Worm (Caenorhabditis elegans) whole organism, young adult: Measurements from ENCODE around the gene M03C11.1.

ENCODE experiments used
- B0019.2 ChIP-seq: fragments of 200-800 bp; sonication (Bioruptor generic); conservative IDR thresholded peaks from 2 replicates; pipeline ENCODE4 v1.3.6; 2022; ENCODE audit warnings: missing genetic modification reagents, missing genetic modification characterization, missing compliant biosample characterization
- B0035.1 ChIP-seq: sonication (generic microtip); optimal IDR thresholded peaks from 2 replicates; lab custom pipeline; 2016; ENCODE audit warnings: missing genetic modification characterization, mild to moderate bottlenecking, missing compliant biosample characterization, missing genotype, missing genetic modification reagents
- C17E4.6 ChIP-seq: fragments of 200-800 bp; sonication (Bioruptor generic); IDR thresholded peaks from 2 replicates; pipeline ENCODE4 v1.3.6; 2022; ENCODE audit warnings: missing genetic modification reagents, missing genetic modification characterization, missing compliant biosample characterization
- F52B5.7 ChIP-seq: sonication (generic microtip); optimal IDR thresholded peaks from 2 replicates; lab custom pipeline; 2016; ENCODE audit warnings: mild to moderate bottlenecking, missing genetic modification characterization, missing compliant biosample characterization
- F55B11.4 ChIP-seq: sonication (generic microtip); optimal IDR thresholded peaks from 2 replicates; lab custom pipeline; 2016; ENCODE audit warnings: missing compliant biosample characterization, missing genetic modification characterization, borderline replicate concordance; ENCODE audit not compliant: insufficient read depth
- Y67H2A.10 ChIP-seq: fragments of 200-800 bp; sonication (Bioruptor generic); conservative IDR thresholded peaks from 2 replicates; pipeline ENCODE4 v1.3.6; 2022; ENCODE audit warnings: missing genetic modification reagents, missing genetic modification characterization, missing compliant biosample characterization
- ZK185.1 ChIP-seq: sonication (generic microtip); optimal IDR thresholded peaks from 2 replicates; lab custom pipeline; 2016; ENCODE audit warnings: mild to moderate bottlenecking, missing genetic modification characterization, missing compliant biosample characterization; ENCODE audit not compliant: poor library complexity, severe bottlenecking
- ama-1 ChIP-seq, 3 experiments: fragments of 150-350 bp in 1 of 3; sonication (generic microtip) in 2 of 3; optimal IDR thresholded peaks; 2 replicates each; lab custom pipeline; 2014 to 2018; ENCODE audit warnings: missing biosample characterization in 2 of 3, missing genetic modification characterization in 2 of 3, missing genetic modification reagents in 2 of 3
- aptf-2 ChIP-seq: fragments of 200-800 bp; sonication (Bioruptor generic); conservative IDR thresholded peaks from 2 replicates; pipeline ENCODE4 v1.3.6; 2022; ENCODE audit warnings: missing genetic modification reagents, missing genetic modification characterization, missing compliant biosample characterization
- athp-1 ChIP-seq: sonication (generic microtip); optimal IDR thresholded peaks from 2 replicates; lab custom pipeline; 2017; ENCODE audit warnings: mild to moderate bottlenecking, missing genetic modification characterization, missing compliant biosample characterization
- attf-5 ChIP-seq: fragments of 200-800 bp; sonication (Bioruptor generic); optimal IDR thresholded peaks from 2 replicates; lab custom pipeline; 2018; ENCODE audit warnings: mild to moderate bottlenecking, missing genetic modification characterization, missing compliant biosample characterization
- attf-6 ChIP-seq: fragments of 200-800 bp; sonication (Bioruptor generic); IDR thresholded peaks from 2 replicates; pipeline ENCODE4 v1.3.6; 2022; ENCODE audit warnings: missing genetic modification reagents, missing genetic modification characterization, missing compliant biosample characterization
- bed-2 ChIP-seq: fragments of 200-800 bp; sonication (Bioruptor generic); IDR thresholded peaks from 2 replicates; pipeline ENCODE4 v1.3.6; 2022; ENCODE audit warnings: missing genetic modification reagents, missing genetic modification characterization, missing compliant biosample characterization
- cebp-2 ChIP-seq: fragments of 200-800 bp; sonication (Bioruptor generic); IDR thresholded peaks from 2 replicates; pipeline ENCODE4 v1.3.6; 2022; ENCODE audit warnings: missing genetic modification characterization, missing compliant biosample characterization
- ceh-27 ChIP-seq: fragments of 200-800 bp; sonication (Bioruptor generic); optimal IDR thresholded peaks from 2 replicates; lab custom pipeline; 2018; ENCODE audit warnings: mild to moderate bottlenecking, missing genetic modification characterization, moderate library complexity, missing compliant biosample characterization
- die-1 ChIP-seq: sonication (generic microtip); optimal IDR thresholded peaks from 2 replicates; lab custom pipeline; 2016; ENCODE audit warnings: missing genotype, mild to moderate bottlenecking, missing genetic modification characterization, missing compliant biosample characterization
- dox-1 ChIP-seq: fragments of 200-800 bp; sonication (Bioruptor generic); IDR thresholded peaks from 2 replicates; pipeline ENCODE4 v1.3.6; 2022; ENCODE audit warnings: missing genetic modification reagents, missing genetic modification characterization, missing compliant biosample characterization
- dpl-1 ChIP-seq: fragments of 150-350 bp; optimal IDR thresholded peaks from 2 replicates; lab custom pipeline; 2014; ENCODE audit warnings: missing biosample characterization, missing genetic modification reagents, missing genetic modification characterization
- efl-1 ChIP-seq: fragments of 150-350 bp; optimal IDR thresholded peaks from 2 replicates; lab custom pipeline; 2014; ENCODE audit warnings: missing biosample characterization, missing genetic modification reagents, missing genetic modification characterization
- egl-18 ChIP-seq: fragments of 200-800 bp; sonication (Bioruptor generic); IDR thresholded peaks from 2 replicates; pipeline ENCODE4 v1.3.6; 2022; ENCODE audit warnings: missing genetic modification reagents, missing genetic modification characterization, missing compliant biosample characterization
- ekl-4 ChIP-seq: fragments of 200-800 bp; sonication (Bioruptor generic); IDR thresholded peaks from 2 replicates; pipeline ENCODE4 v1.3.6; 2022; ENCODE audit warnings: missing genetic modification reagents, missing genetic modification characterization, missing compliant biosample characterization
- gei-17 ChIP-seq: fragments of 200-800 bp; sonication (Bioruptor generic); optimal IDR thresholded peaks from 2 replicates; lab custom pipeline; 2018; ENCODE audit warnings: mild to moderate bottlenecking, missing genetic modification characterization, missing compliant biosample characterization
- lag-1 ChIP-seq: fragments of 200-800 bp; sonication (Bioruptor generic); IDR thresholded peaks from 2 replicates; pipeline ENCODE4 v1.3.6; 2022; ENCODE audit warnings: missing genetic modification reagents, missing genetic modification characterization, missing compliant biosample characterization
- let-526 ChIP-seq: fragments of 200-800 bp; sonication (Bioruptor generic); IDR thresholded peaks from 2 replicates; pipeline ENCODE4 v1.3.6; 2022; ENCODE audit warnings: missing genetic modification reagents, missing genetic modification characterization, missing compliant biosample characterization
- lin-54 ChIP-seq: fragments of 200-800 bp; sonication (Bioruptor generic); optimal IDR thresholded peaks from 2 replicates; lab custom pipeline; 2018; ENCODE audit warnings: mild to moderate bottlenecking, missing genetic modification characterization, missing compliant biosample characterization
- lir-1 ChIP-seq: fragments of 200-800 bp; sonication (Bioruptor generic); conservative IDR thresholded peaks from 2 replicates; pipeline ENCODE4 v1.3.6; 2022; ENCODE audit warnings: missing genetic modification reagents, missing genetic modification characterization, missing compliant biosample characterization
- lsl-1 ChIP-seq: fragments of 200-800 bp; sonication (Bioruptor generic); optimal IDR thresholded peaks from 2 replicates; lab custom pipeline; 2018; ENCODE audit warnings: mild to moderate bottlenecking, missing genetic modification characterization, moderate library complexity, missing compliant biosample characterization
- lsy-27 ChIP-seq: sonication (generic microtip); optimal IDR thresholded peaks from 2 replicates; lab custom pipeline; 2017; ENCODE audit warnings: missing genetic modification characterization, mild to moderate bottlenecking, missing compliant biosample characterization, antibody characterized with exemption, missing genotype, borderline replicate concordance; ENCODE audit not compliant: insufficient read depth
- madf-10 ChIP-seq: sonication (generic microtip); optimal IDR thresholded peaks from 2 replicates; lab custom pipeline; 2016; ENCODE audit warnings: mild to moderate bottlenecking, missing genetic modification characterization, missing compliant biosample characterization
- madf-6 ChIP-seq: fragments of 200-800 bp; sonication (Bioruptor generic); IDR thresholded peaks from 2 replicates; pipeline ENCODE4 v1.3.6; 2022; ENCODE audit warnings: missing genetic modification reagents, missing genetic modification characterization, missing compliant biosample characterization
- madf-8 ChIP-seq: fragments of 200-800 bp; sonication (Bioruptor generic); conservative IDR thresholded peaks from 2 replicates; pipeline ENCODE4 v1.3.6; 2022; ENCODE audit warnings: missing genetic modification reagents, missing genetic modification characterization, missing compliant biosample characterization
- nfya-1 ChIP-seq: sonication (generic microtip); optimal IDR thresholded peaks from 2 replicates; lab custom pipeline; 2017; ENCODE audit warnings: antibody characterized with exemption, missing compliant biosample characterization, missing genetic modification characterization, borderline replicate concordance; ENCODE audit not compliant: insufficient read depth
- nhr-27 ChIP-seq: fragments of 200-800 bp; sonication (Bioruptor generic); optimal IDR thresholded peaks from 2 replicates; lab custom pipeline; 2018; ENCODE audit warnings: mild to moderate bottlenecking, missing genetic modification characterization, moderate library complexity, missing compliant biosample characterization
- nhr-80 ChIP-seq: sonication (generic microtip); optimal IDR thresholded peaks from 2 replicates; lab custom pipeline; 2016; ENCODE audit warnings: missing genetic modification characterization, missing compliant biosample characterization
- rpc-1 ChIP-seq, 2 experiments: fragments of 150-350 bp in 1 of 2; sonication (generic microtip) in 1 of 2; optimal IDR thresholded peaks; 2 replicates each; lab custom pipeline; 2014 to 2018; ENCODE audit warnings: missing biosample characterization in 1 of 2, missing genetic modification characterization in 1 of 2, missing genetic modification reagents in 1 of 2, missing genotype in 1 of 2
- snpc-1.3 ChIP-seq: sonication (generic microtip); optimal IDR thresholded peaks from 2 replicates; lab custom pipeline; 2017; ENCODE audit warnings: missing genetic modification characterization, mild to moderate bottlenecking, missing compliant biosample characterization, antibody characterized with exemption, moderate library complexity, missing genotype, missing genetic modification reagents; ENCODE audit not compliant: insufficient read depth
- snpc-3.4 ChIP-seq: sonication (generic microtip); optimal IDR thresholded peaks from 2 replicates; lab custom pipeline; 2017; ENCODE audit warnings: missing genetic modification characterization, mild to moderate bottlenecking, missing compliant biosample characterization, antibody characterized with exemption, moderate library complexity, missing genotype, missing genetic modification reagents
- somi-1 ChIP-seq: fragments of 200-800 bp; sonication (Bioruptor generic); optimal IDR thresholded peaks from 2 replicates; lab custom pipeline; 2018; ENCODE audit warnings: mild to moderate bottlenecking, missing genetic modification characterization, missing compliant biosample characterization
- tbp1 ChIP-seq: fragments of 200-800 bp; sonication (Bioruptor generic); optimal IDR thresholded peaks from 2 replicates; lab custom pipeline; 2018; ENCODE audit warnings: mild to moderate bottlenecking, missing genetic modification characterization, missing compliant biosample characterization
- tlf-1 ChIP-seq: fragments of 200-800 bp; sonication (Bioruptor generic); optimal IDR thresholded peaks from 2 replicates; lab custom pipeline; 2018; ENCODE audit warnings: mild to moderate bottlenecking, missing genetic modification characterization, missing compliant biosample characterization
- zfh-2 ChIP-seq: fragments of 200-800 bp; sonication (Bioruptor generic); conservative IDR thresholded peaks from 2 replicates; pipeline ENCODE4 v1.3.6; 2022; ENCODE audit warnings: missing genetic modification reagents, missing genetic modification characterization, missing compliant biosample characterization
- ztf-18 ChIP-seq: sonication (generic microtip); optimal IDR thresholded peaks from 2 replicates; lab custom pipeline; 2016; ENCODE audit warnings: missing genotype, mild to moderate bottlenecking, missing genetic modification characterization, missing compliant biosample characterization
- ztf-3 ChIP-seq: fragments of 200-800 bp; sonication (Bioruptor generic); optimal IDR thresholded peaks from 2 replicates; lab custom pipeline; 2018; ENCODE audit warnings: mild to moderate bottlenecking, missing genetic modification characterization, missing compliant biosample characterization

Gene M03C11.1

ce11 chrIII:10354591-10354990 is 41.3 kb downstream of the M03C11.1 start:
- no peak for TF ChIP-seq lir-1 (GFP tag; lab: Robert Waterston, UW)
- peak; percentile 29 for TF ChIP-seq tlf-1 (GFP tag; lab: Kevin White, UChicago)
- TF ChIP-seq let-526: no peak
- TF ChIP-seq ztf-3 (GFP tag; lab: Kevin White, UChicago): no peak
- no peak for TF ChIP-seq somi-1 (GFP tag; lab: Kevin White, UChicago)
- peak; percentile 10 for TF ChIP-seq madf-10
- TF ChIP-seq lsy-27: no peak
- no peak for TF ChIP-seq F52B5.7 (tag; lab: Kevin White, UChicago)

ce11 chrIII:10353423-10353822 is 42.5 kb downstream of the M03C11.1 start:
- TF ChIP-seq lsl-1 (GFP tag; lab: Kevin White, UChicago) (no peak), zfh-2 (GFP tag; lab: Robert Waterston, UW) (0 out of 2 replicates have a peak, but pooled peaks have one; percentile 54), egl-18 (GFP tag; lab: Robert Waterston, UW) (no peak), B0035.1 (no peak), gei-17 (GFP tag; lab: Kevin White, UChicago) (no peak), ceh-27 (GFP tag; lab: Kevin White, UChicago) (no peak)

- TF ChIP-seq aptf-2 (GFP tag; lab: Robert Waterston, UW) (no peak), madf-8 (peak; percentile 59), nfya-1 (tag; lab: Kevin White, UChicago) (no peak), ZK185.1 (tag; lab: Kevin White, UChicago) (no peak), rpc-1 (optimal IDR thresholded peaks at IDR 0.05; lab: Kevin White, UChicago) (no peak), rpc-1 (tag; optimal IDR thresholded peaks at IDR 0.05; lab: Kevin White, UChicago) (no peak), B0019.2 (GFP tag; lab: Robert Waterston, UW) (peak; percentile 63; the same call in 1 of the 2 replicates), nhr-80 (tag; lab: Kevin White, UChicago) (no peak), dpl-1 (GFP tag; lab: Kevin White, UChicago) (peak; percentile 32), snpc-1.3 (tag; lab: Kevin White, UChicago) (no peak), F55B11.4 (tag; lab: Kevin White, UChicago) (no peak), die-1 (tag; lab: Kevin White, UChicago) (no peak), lsl-1 (GFP tag; lab: Kevin White, UChicago) (peak; percentile 83), tbp1 (no peak), madf-6 (GFP tag; lab: Robert Waterston, UW) (peak; percentile 79), attf-5 (GFP tag; lab: Kevin White, UChicago) (no peak), lag-1 (no peak), bed-2 (GFP tag; lab: Robert Waterston, UW) (no peak), cebp-2 (GFP tag; lab: Robert Waterston, UW) (no peak), ama-1 (optimal IDR thresholded peaks at IDR 0.05; lab: Kevin White, UChicago) (no peak), ama-1 (GFP tag; optimal IDR thresholded peaks at IDR 0.05; lab: Kevin White, UChicago) (no peak), B0035.1 (no peak), C17E4.6 (GFP tag; lab: Robert Waterston, UW) (no peak), lin-54 (GFP tag; lab: Kevin White, UChicago) (peak; percentile 33), dox-1 (GFP tag; lab: Robert Waterston, UW) (0 out of 2 replicates have a peak, but pooled peaks have one; percentile 19), Y67H2A.10 (no peak), snpc-3.4 (tag; lab: Kevin White, UChicago) (no peak), efl-1 (GFP tag; lab: Kevin White, UChicago) (peak; percentile 70), ekl-4 (GFP tag; lab: Robert Waterston, UW) (no peak), madf-10 (no peak), athp-1 (tag; lab: Kevin White, UChicago) (no peak), nhr-27 (tag; lab: Kevin White, UChicago) (no peak), ztf-18 (tag; lab: Kevin White, UChicago) (no peak), attf-6 (no peak)
These were observed 44.2 kb downstream of the M03C11.1 start, which contains the start of gene T07C4.3 for ce11 chrIII:10351595-10352207. T07C4.3 (plus strand) TSS chrIII:10352157.
